Fruit fly (Drosophila melanogaster): ENCODE measurements around the gene CG31221.

- TF ChIP-seq wor (GFP tag; IDR thresholded peaks at IDR 0.05), result no peak
- no peak for TF ChIP-seq Dbx (GFP tag; IDR thresholded peaks at IDR 0.05)
- no peak for TF ChIP-seq CG1602 (GFP tag; optimal IDR thresholded peaks at IDR 0.05)
- TF ChIP-seq CG4282 (GFP tag; optimal IDR thresholded peaks at IDR 0.05), result no peak
- no peak for TF ChIP-seq fru (optimal IDR thresholded peaks at IDR 0.05)
- no peak for TF ChIP-seq CG12155 (GFP tag; optimal IDR thresholded peaks at IDR 0.05)
- TF ChIP-seq CG16779 (GFP tag; IDR thresholded peaks at IDR 0.05), result no peak
- no peak for TF ChIP-seq pan (optimal IDR thresholded peaks at IDR 0.05)
- TF ChIP-seq pan (GFP tag; optimal IDR thresholded peaks at IDR 0.05 in 1 of 2, IDR thresholded peaks at IDR 0.05 in 1 of 2), result no peak
- no peak for TF ChIP-seq cato (GFP tag; optimal IDR thresholded peaks at IDR 0.05; ENCODE audit: borderline replicate concordance)
- TF ChIP-seq CG14965 (GFP tag; optimal IDR thresholded peaks at IDR 0.05; ENCODE audit: borderline replicate concordance), result no peak
- no peak for TF ChIP-seq CG10321 (GFP tag; IDR thresholded peaks at IDR 0.05)
- no peak for TF ChIP-seq CG1647 (GFP tag; optimal IDR thresholded peaks at IDR 0.05)
Observed at dm6 chr3R:19411371-19411770, 1.1 kb upstream of the CG31221 start.

Measured in whole organism, embryonic.